Fruit fly (Drosophila melanogaster) whole organism, embryonic: ENCODE results near the gene Sidpn.

Experiments used
- Awh ChIP-seq: fragments of 200-800 bp; sonication (Bioruptor generic); IDR thresholded peaks from 2 replicates; pipeline ENCODE4, ENCODE4 v1.3.6; 2022; ENCODE audit warnings: missing biosample characterization, missing genetic modification characterization
- BEAF-32 ChIP-seq: fragments of 200-800 bp; sonication (Bioruptor generic); optimal IDR thresholded peaks from 3 replicates; lab custom pipeline; 2017; ENCODE audit warnings: missing biosample characterization, missing genetic modification characterization, mild to moderate bottlenecking, moderate library complexity, missing genetic modification reagents
- CG10147 ChIP-seq: fragments of 200-800 bp; sonication (Bioruptor generic); optimal IDR thresholded peaks from 2 replicates; lab custom pipeline; 2019; ENCODE audit warnings: missing biosample characterization, mild to moderate bottlenecking, missing genetic modification characterization, moderate library complexity
- CG11504 ChIP-seq: fragments of 200-800 bp; sonication (Bioruptor generic); optimal IDR thresholded peaks from 3 replicates; lab custom pipeline; 2019; ENCODE audit warnings: missing biosample characterization, mild to moderate bottlenecking, missing genetic modification characterization, moderate library complexity
- CG12219 ChIP-seq: fragments of 200-800 bp; sonication (Bioruptor generic); optimal IDR thresholded peaks from 3 replicates; lab custom pipeline; 2018; ENCODE audit warnings: missing biosample characterization, mild to moderate bottlenecking, missing genetic modification characterization
- CG12236 ChIP-seq: fragments of 200-800 bp; sonication (Bioruptor generic); optimal IDR thresholded peaks from 2 replicates; lab custom pipeline; 2016; ENCODE audit warnings: missing biosample characterization, missing genetic modification characterization
- CG12391 ChIP-seq: fragments of 200-800 bp; sonication (Bioruptor generic); optimal IDR thresholded peaks from 3 replicates; lab custom pipeline; 2018; ENCODE audit warnings: missing biosample characterization, mild to moderate bottlenecking, missing genetic modification characterization, moderate library complexity
- CG12744 ChIP-seq: fragments of 200-800 bp; sonication (Bioruptor generic); optimal IDR thresholded peaks from 2 replicates; lab custom pipeline; 2016; ENCODE audit warnings: missing biosample characterization, missing genetic modification characterization
- CG13775 ChIP-seq: fragments of 200-800 bp; sonication (Bioruptor generic); optimal IDR thresholded peaks from 3 replicates; lab custom pipeline; 2017; ENCODE audit warnings: missing biosample characterization, mild to moderate bottlenecking, missing genetic modification characterization
- CG14710 ChIP-seq: fragments of 200-800 bp; sonication (Bioruptor generic); optimal IDR thresholded peaks from 3 replicates; lab custom pipeline; 2019; ENCODE audit warnings: missing biosample characterization, mild to moderate bottlenecking, missing genetic modification characterization, moderate library complexity
- CG1603 ChIP-seq: fragments of 200-800 bp; sonication (Bioruptor generic); optimal IDR thresholded peaks from 2 replicates; lab custom pipeline; 2019; ENCODE audit warnings: missing biosample characterization, mild to moderate bottlenecking, missing genetic modification characterization, moderate library complexity
- CG16863 ChIP-seq: fragments of 200-800 bp; sonication (Bioruptor generic); optimal IDR thresholded peaks from 3 replicates; lab custom pipeline; 2016; ENCODE audit warnings: missing biosample characterization, missing genetic modification characterization
- CG2129 ChIP-seq: fragments of 200-800 bp; sonication (Bioruptor generic); IDR thresholded peaks from 2 replicates; pipeline ENCODE4 v1.3.6; 2022; ENCODE audit warnings: missing biosample characterization, missing genetic modification characterization; ENCODE audit not compliant: partially characterized antibody
- CG2712 ChIP-seq: fragments of 200-800 bp; optimal IDR thresholded peaks from 3 replicates; lab custom pipeline; 2019; ENCODE audit warnings: missing biosample characterization, mild to moderate bottlenecking, missing genetic modification characterization, moderate library complexity
- CG31441 ChIP-seq: fragments of 200-800 bp; sonication (Bioruptor generic); IDR thresholded peaks from 2 replicates; pipeline ENCODE4 v1.3.6; 2022; ENCODE audit warnings: missing biosample characterization, missing genetic modification characterization
- CG3281 ChIP-seq: fragments of 200-800 bp; sonication (Bioruptor generic); optimal IDR thresholded peaks from 3 replicates; lab custom pipeline; 2017; ENCODE audit warnings: missing biosample characterization, mild to moderate bottlenecking, missing genetic modification characterization
- CG34224 ChIP-seq: fragments of 200-800 bp; sonication (Bioruptor generic); IDR thresholded peaks from 3 replicates; pipeline ENCODE4 v1.3.6; 2022; ENCODE audit warnings: missing biosample characterization, missing genetic modification characterization; ENCODE audit not compliant: partially characterized antibody
- CG43689 ChIP-seq: fragments of 200-800 bp; sonication (Bioruptor generic); IDR thresholded peaks from 2 replicates; pipeline ENCODE4 v1.3.6; 2022; ENCODE audit warnings: missing biosample characterization, missing genetic modification characterization
- CG9215 ChIP-seq: fragments of 200-800 bp; sonication (Bioruptor generic); IDR thresholded peaks from 2 replicates; pipeline ENCODE4 v1.3.6; 2022; ENCODE audit warnings: missing biosample characterization, missing genetic modification characterization
- CoRest ChIP-seq: fragments of 200-800 bp; sonication (Bioruptor generic); optimal IDR thresholded peaks from 3 replicates; lab custom pipeline; 2018; ENCODE audit warnings: missing biosample characterization, mild to moderate bottlenecking, missing genetic modification characterization, moderate library complexity
- Doc3 ChIP-seq: fragments of 200-800 bp; sonication (Bioruptor generic); IDR thresholded peaks from 3 replicates; pipeline ENCODE4 v1.3.6; 2022; ENCODE audit warnings: missing biosample characterization, missing genetic modification characterization; ENCODE audit not compliant: partially characterized antibody
- HHEX ChIP-seq: fragments of 200-800 bp; sonication (Bioruptor generic); optimal IDR thresholded peaks from 3 replicates; lab custom pipeline; 2017; ENCODE audit warnings: missing biosample characterization, mild to moderate bottlenecking, missing genetic modification characterization, missing genetic modification reagents
- HLH54F ChIP-seq: fragments of 200-800 bp; sonication (Bioruptor generic); optimal IDR thresholded peaks from 3 replicates; lab custom pipeline; 2016; ENCODE audit warnings: missing biosample characterization, missing genetic modification characterization
- HmgZ ChIP-seq: fragments of 200-800 bp; sonication (Bioruptor generic); optimal IDR thresholded peaks from 2 replicates; lab custom pipeline; 2018; ENCODE audit warnings: missing biosample characterization, mild to moderate bottlenecking, missing genetic modification characterization
- Med ChIP-seq: fragments of 200-800 bp; sonication (Bioruptor generic); peaks from one replicate; lab custom pipeline; 2016; ENCODE audit warnings: missing biosample characterization, missing genetic modification characterization, mild to moderate bottlenecking, inconsistent platforms, moderate library complexity
- Pdp1 ChIP-seq, 2 experiments: fragments of 200-800 bp; sonication (Bioruptor generic); optimal IDR thresholded peaks; 3 replicates each; lab custom pipeline; 2016; ENCODE audit warnings: missing biosample characterization in 2 of 2, missing genetic modification characterization in 2 of 2, mild to moderate bottlenecking in 1 of 2, moderate library complexity in 1 of 2
- Sox100B ChIP-seq: fragments of 200-800 bp; sonication (Bioruptor generic); optimal IDR thresholded peaks from 3 replicates; lab custom pipeline; 2018; ENCODE audit warnings: missing biosample characterization, mild to moderate bottlenecking, missing genetic modification characterization
- Xbp1 ChIP-seq: fragments of 200-800 bp; sonication (Bioruptor generic); optimal IDR thresholded peaks from 3 replicates; lab custom pipeline; 2016; ENCODE audit warnings: missing biosample characterization, mild to moderate bottlenecking, missing genetic modification characterization
- bab2 ChIP-seq: fragments of 200-800 bp; sonication (Bioruptor generic); optimal IDR thresholded peaks from 2 replicates; lab custom pipeline; 2016; ENCODE audit warnings: missing biosample characterization, missing genetic modification characterization
- ci ChIP-seq: fragments of 200-800 bp; sonication (Bioruptor generic); IDR thresholded peaks from 3 replicates; pipeline ENCODE4 v1.3.6; 2022; ENCODE audit warnings: missing biosample characterization, missing genetic modification characterization
- da ChIP-seq: fragments of 200-800 bp; sonication (Bioruptor generic); optimal IDR thresholded peaks from 2 replicates; lab custom pipeline; 2016; ENCODE audit warnings: missing biosample characterization, missing genetic modification characterization
- dan ChIP-seq: fragments of 200-800 bp; sonication (Bioruptor generic); IDR thresholded peaks from 2 replicates; pipeline ENCODE4 v1.3.6; 2022; ENCODE audit warnings: missing biosample characterization, missing genetic modification characterization
- ems ChIP-seq: fragments of 200-800 bp; sonication (Bioruptor generic); optimal IDR thresholded peaks from 3 replicates; lab custom pipeline; 2016; ENCODE audit warnings: missing biosample characterization, missing genetic modification characterization
- exex ChIP-seq: fragments of 200-800 bp; sonication (Bioruptor generic); optimal IDR thresholded peaks from 4 replicates; lab custom pipeline; 2018; ENCODE audit warnings: missing biosample characterization, mild to moderate bottlenecking, missing genetic modification characterization, moderate library complexity
- gce ChIP-seq: fragments of 200-800 bp; sonication (Bioruptor generic); IDR thresholded peaks from 3 replicates; pipeline ENCODE4 v1.3.6; 2022; ENCODE audit warnings: missing biosample characterization, missing genetic modification characterization
- hbn ChIP-seq: fragments of 200-800 bp; sonication (Bioruptor generic); IDR thresholded peaks from 2 replicates; pipeline ENCODE4 v1.3.6; 2022; ENCODE audit warnings: missing biosample characterization, missing genetic modification characterization; ENCODE audit not compliant: partially characterized antibody
- ind ChIP-seq: fragments of 200-800 bp; sonication (Bioruptor generic); optimal IDR thresholded peaks from 3 replicates; lab custom pipeline; 2016; ENCODE audit warnings: missing biosample characterization, missing genetic modification characterization
- jing ChIP-seq: fragments of 200-800 bp; sonication (Bioruptor generic); optimal IDR thresholded peaks from 2 replicates; lab custom pipeline; 2018; ENCODE audit warnings: missing biosample characterization, mild to moderate bottlenecking, missing genetic modification characterization
- kah ChIP-seq: fragments of 200-800 bp; sonication (Bioruptor generic); optimal IDR thresholded peaks from 2 replicates; lab custom pipeline; 2018; ENCODE audit warnings: missing biosample characterization, mild to moderate bottlenecking, missing genetic modification characterization
- lab ChIP-seq: fragments of 200-800 bp; sonication (Bioruptor generic); optimal IDR thresholded peaks from 3 replicates; lab custom pipeline; 2017; ENCODE audit warnings: missing biosample characterization, missing genetic modification characterization, mild to moderate bottlenecking, moderate library complexity, missing genetic modification reagents
- lbe ChIP-seq: fragments of 200-800 bp; sonication (Bioruptor generic); optimal IDR thresholded peaks from 2 replicates; lab custom pipeline; 2016; ENCODE audit warnings: missing biosample characterization, mild to moderate bottlenecking, missing genetic modification characterization
- lilli ChIP-seq: fragments of 200-800 bp; sonication (Bioruptor generic); optimal IDR thresholded peaks from 3 replicates; lab custom pipeline; 2016; ENCODE audit warnings: missing biosample characterization, missing genetic modification characterization
- luna ChIP-seq: fragments of 200-800 bp; sonication (Bioruptor generic); optimal IDR thresholded peaks from 2 replicates; lab custom pipeline; 2016; ENCODE audit warnings: missing biosample characterization, missing genetic modification characterization
- nerfin-1 ChIP-seq: fragments of 200-800 bp; sonication (Bioruptor generic); optimal IDR thresholded peaks from 3 replicates; lab custom pipeline; 2019; ENCODE audit warnings: missing biosample characterization, mild to moderate bottlenecking, missing genetic modification characterization, moderate library complexity
- nmo ChIP-seq: fragments of 200-800 bp; sonication (Bioruptor generic); optimal IDR thresholded peaks from 2 replicates; lab custom pipeline; 2018; ENCODE audit warnings: missing biosample characterization, mild to moderate bottlenecking, missing genetic modification characterization, moderate library complexity
- oc ChIP-seq: fragments of 200-800 bp; sonication (Bioruptor generic); optimal IDR thresholded peaks from 2 replicates; lab custom pipeline; 2018; ENCODE audit warnings: missing biosample characterization, mild to moderate bottlenecking, missing genetic modification characterization, moderate library complexity
- pb ChIP-seq: fragments of 200-800 bp; sonication (Bioruptor generic); optimal IDR thresholded peaks from 3 replicates; lab custom pipeline; 2016; ENCODE audit warnings: missing biosample characterization, missing genetic modification characterization
- pho ChIP-seq: fragments of 200-800 bp; sonication (Bioruptor generic); optimal IDR thresholded peaks from 2 replicates; lab custom pipeline; 2016; ENCODE audit warnings: missing biosample characterization, missing genetic modification characterization
- zfh2 ChIP-seq: fragments of 200-800 bp; sonication (Bioruptor generic); optimal IDR thresholded peaks from 2 replicates; lab custom pipeline; 2016; ENCODE audit warnings: missing biosample characterization, missing genetic modification characterization

The Sidpn gene

dm6 chr2L:19026491-19027197, 866 bp upstream of the Sidpn start (continued):
- peak; percentile 35 for TF ChIP-seq Xbp1 (GFP tag; lab: Kevin White, UChicago)
- TF ChIP-seq nmo (GFP tag; lab: Kevin White, UChicago) = peak; percentile 43
- TF ChIP-seq dan (GFP tag; lab: Robert Waterston, UW) = no peak
- TF ChIP-seq exex (tag; lab: Kevin White, UChicago) = peak; percentile 33
- TF ChIP-seq gce (GFP tag; lab: Robert Waterston, UW) = no peak
- TF ChIP-seq nerfin-1 (tag; lab: Kevin White, UChicago) = peak; percentile 14
- TF ChIP-seq CG9215 (GFP tag; lab: Robert Waterston, UW) = peak; percentile 46
- peak; percentile 51 for TF ChIP-seq HmgZ (tag; lab: Kevin White, UChicago)
- peak; percentile 52 for TF ChIP-seq HLH54F (GFP tag; lab: Kevin White, UChicago)
- TF ChIP-seq CG14710 (tag; lab: Kevin White, UChicago) = no peak
- TF ChIP-seq CG13775 (GFP tag; lab: Kevin White, UChicago) = peak; percentile 30
- TF ChIP-seq kah (GFP tag; lab: Kevin White, UChicago) = peak; percentile 28
- peak; percentile 6 for TF ChIP-seq CG16863
- TF ChIP-seq lab (GFP tag; lab: Kevin White, UChicago) = peak; percentile 88
- TF ChIP-seq bab2 (GFP tag; lab: Kevin White, UChicago) = peak; percentile 27
- peak; percentile 31 for TF ChIP-seq CG12744 (GFP tag; lab: Kevin White, UChicago)
- no peak for TF ChIP-seq luna (GFP tag; lab: Kevin White, UChicago)
- no peak for TF ChIP-seq CG12236 (GFP tag; lab: Kevin White, UChicago)
- TF ChIP-seq lilli (GFP tag; lab: Kevin White, UChicago) = peak; percentile 54
- no peak for TF ChIP-seq lbe (GFP tag; lab: Kevin White, UChicago)
- peak; percentile 6 for TF ChIP-seq ems
- TF ChIP-seq ind (GFP tag; lab: Kevin White, UChicago) = peak; percentile 34
- peak; percentile 35 for TF ChIP-seq CG1603
- TF ChIP-seq CG3281 (GFP tag; lab: Kevin White, UChicago) = peak; percentile 75
- TF ChIP-seq CG12219 = peak; percentile 56
- TF ChIP-seq Med (GFP tag; lab: Kevin White, UChicago) = peak; percentile 80
- TF ChIP-seq CoRest (tag; lab: Kevin White, UChicago) = peak; percentile 70
- TF ChIP-seq CG2712 (tag; lab: Kevin White, UChicago) = peak; percentile 55
- TF ChIP-seq zfh2 (GFP tag; lab: Kevin White, UChicago) = peak; percentile 45
- peak; percentile 34 for TF ChIP-seq pho (GFP tag; lab: Kevin White, UChicago)
- peak; percentile 47 for TF ChIP-seq Sox100B (GFP tag; lab: Kevin White, UChicago)
- peak; percentile 46 for TF ChIP-seq CG11504 (tag; lab: Kevin White, UChicago)
- TF ChIP-seq CG31441 = peak; percentile 64
- TF ChIP-seq CG43689 (GFP tag; lab: Robert Waterston, UW) = no peak
- TF ChIP-seq da = no peak
- TF ChIP-seq hbn (GFP tag; lab: Robert Waterston, UW) = no peak
- TF ChIP-seq CG10147 (GFP tag; lab: Kevin White, UChicago) = peak; percentile 76
- TF ChIP-seq, all 482 proteins: peak for 176

- TF ChIP-seq ci (GFP tag; lab: Robert Waterston, UW) (no peak), CG34224 (peak; percentile 70), HHEX (no peak), jing (GFP tag; lab: Kevin White, UChicago) (no peak), CG12744 (GFP tag; lab: Kevin White, UChicago) (no peak), pb (GFP tag; lab: Kevin White, UChicago) (no peak), Doc3 (peak; percentile 84), BEAF-32 (GFP tag; lab: Kevin White, UChicago) (peak; percentile 68), CG1603 (no peak), oc (tag; lab: Kevin White, UChicago) (no peak), CG2129 (GFP tag; lab: Robert Waterston, UW) (peak; percentile 63), CG12391 (tag; lab: Kevin White, UChicago) (peak; percentile 14), Awh (GFP tag; lab: Robert Waterston, UW) (no peak), Pdp1 (GFP tag; optimal IDR thresholded peaks at IDR 0.05; lab: Kevin White, UChicago) (no peak)
Measured at dm6 chr2L:19033288-19033687, 5.8 kb downstream of the Sidpn start, which contains the start of gene hook. hook (minus strand) TSS chr2L:19033498.
